Fruit fly (Drosophila melanogaster) whole organism, embryonic: ENCODE results near the gene aop.
A peak's percentile ranks its signal among the peaks of the same experiment; 100 is the strongest.

Source experiments
- Ada2b ChIP-seq: fragments of 200-800 bp; sonication (Bioruptor generic); IDR thresholded peaks from 2 replicates; pipeline ENCODE4 v1.3.6; 2022; ENCODE audit warnings: missing biosample characterization, missing genetic modification characterization
- Antp ChIP-seq: fragments of 200-800 bp; sonication (Bioruptor generic); optimal IDR thresholded peaks from 3 replicates; lab custom pipeline; 2016; ENCODE audit warnings: missing biosample characterization, missing genetic modification characterization
- Atf-2 ChIP-seq: fragments of 200-800 bp; sonication (Bioruptor generic); optimal IDR thresholded peaks from 2 replicates; lab custom pipeline; 2016; ENCODE audit warnings: missing biosample characterization, missing genetic modification characterization
- B-H2 ChIP-seq: fragments of 200-800 bp; sonication (Bioruptor generic); optimal IDR thresholded peaks from 2 replicates; lab custom pipeline; 2018; ENCODE audit warnings: missing biosample characterization, mild to moderate bottlenecking, missing genetic modification characterization
- CG10209 ChIP-seq: fragments of 200-800 bp; sonication (Bioruptor generic); optimal IDR thresholded peaks from 3 replicates; lab custom pipeline; 2017; ENCODE audit warnings: missing biosample characterization, mild to moderate bottlenecking, missing genetic modification characterization, missing genetic modification reagents
- CG14667 ChIP-seq: fragments of 200-800 bp; sonication (Bioruptor generic); IDR thresholded peaks from 2 replicates; pipeline ENCODE4 v1.3.6; 2022; ENCODE audit warnings: missing biosample characterization, missing genetic modification characterization
- CG15269 ChIP-seq: fragments of 200-800 bp; sonication (Bioruptor generic); optimal IDR thresholded peaks from 2 replicates; lab custom pipeline; 2018; ENCODE audit warnings: missing biosample characterization, mild to moderate bottlenecking, missing genetic modification characterization, moderate library complexity
- CG15479 ChIP-seq: fragments of 200-800 bp; sonication (Bioruptor generic); optimal IDR thresholded peaks from 3 replicates; lab custom pipeline; 2019; ENCODE audit warnings: missing biosample characterization, mild to moderate bottlenecking, missing genetic modification characterization, moderate library complexity
- CG17328 ChIP-seq: fragments of 200-800 bp; sonication (Bioruptor generic); IDR thresholded peaks from 2 replicates; pipeline ENCODE4 v1.3.6; 2022; ENCODE audit warnings: missing biosample characterization, missing genetic modification characterization
- CG18764 ChIP-seq: fragments of 200-800 bp; sonication (Bioruptor generic); optimal IDR thresholded peaks from 3 replicates; lab custom pipeline; 2016; ENCODE audit warnings: missing biosample characterization, missing genetic modification characterization
- CG2889 ChIP-seq: fragments of 200-800 bp; sonication (Bioruptor generic); IDR thresholded peaks from 3 replicates; pipeline ENCODE4 v1.3.6; 2022; ENCODE audit warnings: missing biosample characterization, missing genetic modification characterization
- CG32767 ChIP-seq: fragments of 200-800 bp; sonication (Bioruptor generic); IDR thresholded peaks from 2 replicates; pipeline ENCODE4 v1.3.6; 2022; ENCODE audit warnings: missing biosample characterization, missing genetic modification characterization
- CG33213 ChIP-seq: fragments of 200-800 bp; sonication (Bioruptor generic); optimal IDR thresholded peaks from 3 replicates; lab custom pipeline; 2016; ENCODE audit warnings: missing biosample characterization, missing genetic modification characterization
- CG3726 ChIP-seq: fragments of 200-800 bp; sonication (Bioruptor generic); IDR thresholded peaks from 3 replicates; pipeline ENCODE4, ENCODE4 v1.3.6; 2022; ENCODE audit warnings: missing biosample characterization, missing genetic modification characterization
- CG3847 ChIP-seq: fragments of 200-800 bp; sonication (Bioruptor generic); IDR thresholded peaks from 2 replicates; pipeline ENCODE4 v1.3.6; 2022; ENCODE audit warnings: missing biosample characterization, missing genetic modification characterization
- CG42726 ChIP-seq: fragments of 200-800 bp; sonication (Bioruptor generic); IDR thresholded peaks from 2 replicates; pipeline ENCODE4 v1.3.6; 2022; ENCODE audit warnings: missing biosample characterization, missing genetic modification characterization; ENCODE audit not compliant: partially characterized antibody
- CG7357 ChIP-seq: fragments of 200-800 bp; sonication (Bioruptor generic); IDR thresholded peaks from 3 replicates; pipeline ENCODE4 v1.3.6; 2022; ENCODE audit warnings: missing biosample characterization, missing genetic modification characterization
- CG8281 ChIP-seq: fragments of 200-800 bp; sonication (Bioruptor generic); optimal IDR thresholded peaks from 2 replicates; lab custom pipeline; 2018; ENCODE audit warnings: missing biosample characterization, mild to moderate bottlenecking, missing genetic modification characterization, moderate library complexity
- CG8290 ChIP-seq, 3 experiments: fragments of 200-800 bp; sonication (Bioruptor generic); optimal IDR thresholded peaks; 2 replicates each; lab custom pipeline; 2016 to 2019; ENCODE audit warnings: missing biosample characterization in 3 of 3, missing genetic modification characterization in 3 of 3, mild to moderate bottlenecking in 2 of 3, moderate library complexity in 1 of 3
- CG8924 ChIP-seq: fragments of 200-800 bp; optimal IDR thresholded peaks from 3 replicates; lab custom pipeline; 2019; ENCODE audit warnings: missing biosample characterization, mild to moderate bottlenecking, missing genetic modification characterization, moderate library complexity
- CG9817 ChIP-seq: fragments of 200-800 bp; sonication (Bioruptor generic); optimal IDR thresholded peaks from 2 replicates; lab custom pipeline; 2018; ENCODE audit warnings: missing biosample characterization, mild to moderate bottlenecking, missing genetic modification characterization, moderate library complexity
- CG9876 ChIP-seq: fragments of 200-800 bp; sonication (Bioruptor generic); optimal IDR thresholded peaks from 2 replicates; lab custom pipeline; 2016; ENCODE audit warnings: missing biosample characterization, missing genetic modification characterization
- CTCF ChIP-seq: fragments of 200-800 bp; sonication (Bioruptor generic); optimal IDR thresholded peaks from 2 replicates; lab custom pipeline; 2017; ENCODE audit warnings: missing biosample characterization, mild to moderate bottlenecking, missing genetic modification characterization, moderate library complexity
- Dref ChIP-seq: fragments of 200-800 bp; sonication (Bioruptor generic); IDR thresholded peaks from 2 replicates; pipeline ENCODE4 v1.3.6; 2022; ENCODE audit warnings: missing biosample characterization, missing genetic modification characterization
- Ets65A ChIP-seq: fragments of 200-800 bp; sonication (Bioruptor generic); peaks from one replicate; lab custom pipeline; 2016; ENCODE audit warnings: missing biosample characterization, missing genetic modification characterization
- HLH4C ChIP-seq: fragments of 200-800 bp; sonication (Bioruptor generic); IDR thresholded peaks from 3 replicates; pipeline ENCODE4 v1.3.6; 2022; ENCODE audit warnings: missing biosample characterization, missing genetic modification characterization; ENCODE audit not compliant: partially characterized antibody
- HmgZ ChIP-seq: fragments of 200-800 bp; sonication (Bioruptor generic); optimal IDR thresholded peaks from 2 replicates; lab custom pipeline; 2018; ENCODE audit warnings: missing biosample characterization, mild to moderate bottlenecking, missing genetic modification characterization
- Lpt ChIP-seq: fragments of >200 bp; optimal IDR thresholded peaks from 2 replicates; lab custom pipeline; 2018; ENCODE audit warnings: missing biosample characterization, missing genetic modification characterization
- Mad ChIP-seq: fragments of 200-800 bp; sonication (Bioruptor generic); optimal IDR thresholded peaks from 2 replicates; lab custom pipeline; 2016; ENCODE audit warnings: missing biosample characterization, missing genetic modification characterization
- Taf1 ChIP-seq: fragments of 200-800 bp; sonication (Bioruptor generic); IDR thresholded peaks from 2 replicates; pipeline ENCODE4 v1.3.6; 2022; ENCODE audit warnings: missing biosample characterization, missing genetic modification characterization
- Xbp1 ChIP-seq: fragments of 200-800 bp; sonication (Bioruptor generic); optimal IDR thresholded peaks from 3 replicates; lab custom pipeline; 2016; ENCODE audit warnings: missing biosample characterization, mild to moderate bottlenecking, missing genetic modification characterization
- ac ChIP-seq: fragments of 200-800 bp; sonication (Bioruptor generic); optimal IDR thresholded peaks from 3 replicates; lab custom pipeline; 2017; ENCODE audit warnings: missing biosample characterization, mild to moderate bottlenecking, missing genetic modification characterization
- ato ChIP-seq: fragments of 200-800 bp; sonication (Bioruptor generic); IDR thresholded peaks from 2 replicates; pipeline ENCODE4 v1.3.6; 2022; ENCODE audit warnings: missing biosample characterization, missing genetic modification characterization; ENCODE audit not compliant: partially characterized antibody
- gem ChIP-seq: fragments of 200-800 bp; sonication (Bioruptor generic); optimal IDR thresholded peaks from 2 replicates; lab custom pipeline; 2019; ENCODE audit warnings: missing biosample characterization, mild to moderate bottlenecking, missing genetic modification characterization, moderate library complexity
- grn ChIP-seq: fragments of 200-800 bp; sonication (Bioruptor generic); optimal IDR thresholded peaks from 3 replicates; lab custom pipeline; 2017; ENCODE audit warnings: missing biosample characterization, missing genetic modification characterization
- hbn ChIP-seq: fragments of 200-800 bp; sonication (Bioruptor generic); IDR thresholded peaks from 2 replicates; pipeline ENCODE4 v1.3.6; 2022; ENCODE audit warnings: missing biosample characterization, missing genetic modification characterization; ENCODE audit not compliant: partially characterized antibody
- her ChIP-seq: fragments of 200-800 bp; sonication (Bioruptor generic); optimal IDR thresholded peaks from 2 replicates; lab custom pipeline; 2016; ENCODE audit warnings: missing biosample characterization, missing genetic modification characterization
- kah ChIP-seq: fragments of 200-800 bp; sonication (Bioruptor generic); optimal IDR thresholded peaks from 2 replicates; lab custom pipeline; 2018; ENCODE audit warnings: missing biosample characterization, mild to moderate bottlenecking, missing genetic modification characterization
- kni ChIP-seq: fragments of 200-800 bp; sonication (Bioruptor generic); optimal IDR thresholded peaks from 3 replicates; lab custom pipeline; 2017; ENCODE audit warnings: mild to moderate bottlenecking, missing biosample characterization, missing genetic modification reagents, missing genetic modification characterization
- pros ChIP-seq: fragments of 200-800 bp; sonication (Bioruptor generic); optimal IDR thresholded peaks from 3 replicates; lab custom pipeline; 2019; ENCODE audit warnings: missing biosample characterization, mild to moderate bottlenecking, missing genetic modification characterization, moderate library complexity
- psq ChIP-seq: fragments of 200-800 bp; sonication (Bioruptor generic); optimal IDR thresholded peaks from 2 replicates; lab custom pipeline; 2017; ENCODE audit warnings: missing biosample characterization, missing genetic modification characterization
- pum ChIP-seq: fragments of 200-800 bp; sonication (Bioruptor generic); optimal IDR thresholded peaks from 2 replicates; lab custom pipeline; 2016; ENCODE audit warnings: missing biosample characterization, missing genetic modification characterization
- repo ChIP-seq: fragments of 200-800 bp; sonication (Bioruptor generic); optimal IDR thresholded peaks from 2 replicates; lab custom pipeline; 2016; ENCODE audit warnings: missing biosample characterization, missing genetic modification characterization
- ro ChIP-seq: fragments of 200-800 bp; sonication (Bioruptor generic); IDR thresholded peaks from 2 replicates; pipeline ENCODE4 v1.3.6; 2022; ENCODE audit warnings: missing biosample characterization, missing genetic modification characterization
- seq ChIP-seq: fragments of 200-800 bp; sonication (Bioruptor generic); IDR thresholded peaks from 2 replicates; pipeline ENCODE4 v1.3.6; 2022; ENCODE audit warnings: missing biosample characterization, missing genetic modification characterization
- slbo ChIP-seq: fragments of 200-800 bp; sonication (Bioruptor generic); IDR thresholded peaks from 2 replicates; pipeline ENCODE4 v1.3.6; 2022; ENCODE audit warnings: missing biosample characterization, missing genetic modification characterization
- sna ChIP-seq: fragments of 200-800 bp; sonication (Bioruptor generic); IDR thresholded peaks from 2 replicates; pipeline ENCODE4 v1.3.6; 2022; ENCODE audit warnings: missing biosample characterization, missing genetic modification characterization; ENCODE audit not compliant: partially characterized antibody
- tin ChIP-seq: fragments of 200-800 bp; sonication (Bioruptor generic); optimal IDR thresholded peaks from 3 replicates; lab custom pipeline; 2016; ENCODE audit warnings: missing biosample characterization, missing genetic modification characterization
- toy ChIP-seq: fragments of 200-800 bp; sonication (Bioruptor generic); IDR thresholded peaks from 2 replicates; pipeline ENCODE4 v1.3.6; 2022; ENCODE audit warnings: missing biosample characterization, missing genetic modification characterization
- trh ChIP-seq: fragments of 200-800 bp; sonication (Bioruptor generic); optimal IDR thresholded peaks from 2 replicates; lab custom pipeline; 2016; ENCODE audit warnings: missing biosample characterization, missing genetic modification characterization
- zen2 ChIP-seq: fragments of 200-800 bp; sonication (Bioruptor generic); IDR thresholded peaks from 3 replicates; pipeline ENCODE4 v1.3.6; 2022; ENCODE audit warnings: missing biosample characterization, missing genetic modification characterization; ENCODE audit not compliant: partially characterized antibody

The aop gene

dm6 chr2L:2181971-2182643, 3.6 kb upstream of the aop start (continued):
- no peak for TF ChIP-seq repo (GFP tag; lab: Kevin White, UChicago)
- TF ChIP-seq HLH4C (GFP tag; lab: Robert Waterston, UW) = peak; percentile 63
- no peak for TF ChIP-seq Dref (GFP tag; lab: Robert Waterston, UW)
- no peak for TF ChIP-seq zen2 (GFP tag; lab: Robert Waterston, UW)
- no peak for TF ChIP-seq Taf1 (GFP tag; lab: Robert Waterston, UW)
- TF ChIP-seq Antp (GFP tag; lab: Kevin White, UChicago) = no peak
- no peak for TF ChIP-seq CG10209
- no peak for TF ChIP-seq CG3847 (GFP tag; lab: Robert Waterston, UW)
- no peak for TF ChIP-seq tin (GFP tag; lab: Kevin White, UChicago)
- TF ChIP-seq CG32767 (GFP tag; lab: Robert Waterston, UW) = no peak
- no peak for TF ChIP-seq CG15269 (tag; lab: Kevin White, UChicago)
- TF ChIP-seq CG33213 (GFP tag; lab: Kevin White, UChicago) = no peak
- TF ChIP-seq toy (GFP tag; lab: Robert Waterston, UW) = no peak
- no peak for TF ChIP-seq CG7357 (GFP tag; lab: Robert Waterston, UW)
- TF ChIP-seq B-H2 (GFP tag; lab: Kevin White, UChicago) = no peak
- no peak for TF ChIP-seq Atf-2
- no peak for TF ChIP-seq trh (GFP tag; lab: Kevin White, UChicago)
- TF ChIP-seq CG14667 (GFP tag; lab: Robert Waterston, UW) = no peak
- TF ChIP-seq Mad (GFP tag; lab: Kevin White, UChicago) = no peak
- TF ChIP-seq pum (GFP tag; lab: Kevin White, UChicago) = no peak
- no peak for TF ChIP-seq ro (GFP tag; lab: Robert Waterston, UW)
- TF ChIP-seq CG42726 = no peak
- TF ChIP-seq slbo = no peak
- TF ChIP-seq Xbp1 (GFP tag; lab: Kevin White, UChicago) = no peak
- no peak for TF ChIP-seq grn (GFP tag; lab: Kevin White, UChicago)
- no peak for TF ChIP-seq psq (GFP tag; lab: Kevin White, UChicago)
- TF ChIP-seq CG8281 (tag; lab: Kevin White, UChicago) = no peak
- no peak for TF ChIP-seq ac (GFP tag; lab: Kevin White, UChicago)
- no peak for TF ChIP-seq CG2889 (GFP tag; lab: Robert Waterston, UW)
- no peak for TF ChIP-seq CG18764 (GFP tag; lab: Kevin White, UChicago)
- no peak for TF ChIP-seq Lpt (GFP tag; lab: Kevin White, UChicago)
- no peak for TF ChIP-seq hbn (GFP tag; lab: Robert Waterston, UW)
- TF ChIP-seq kah = peak; percentile 81
- no peak for TF ChIP-seq CG9876 (GFP tag; lab: Kevin White, UChicago)
- no peak for TF ChIP-seq seq (GFP tag; lab: Robert Waterston, UW)
- TF ChIP-seq gem (tag; lab: Kevin White, UChicago) = no peak
- no peak for TF ChIP-seq CG15479 (GFP tag; lab: Kevin White, UChicago)
- no peak for TF ChIP-seq CG3726 (GFP tag; lab: Robert Waterston, UW)
- peak; percentile 55 for TF ChIP-seq kni (GFP tag; lab: Kevin White, UChicago)
- TF ChIP-seq HmgZ (tag; lab: Kevin White, UChicago) = no peak
- TF ChIP-seq sna (GFP tag; lab: Robert Waterston, UW) = peak; percentile 33; the same call in 1 of the 2 replicates
- TF ChIP-seq her (GFP tag; lab: Kevin White, UChicago) = no peak
- TF ChIP-seq ato (GFP tag; lab: Robert Waterston, UW) = 0 out of 2 replicates have a peak, but pooled peaks have one; percentile 15
- no peak for TF ChIP-seq CG8924 (tag; lab: Kevin White, UChicago)
- no peak for TF ChIP-seq CG17328 (GFP tag; lab: Robert Waterston, UW)
- no peak for TF ChIP-seq CTCF
- TF ChIP-seq Ada2b (GFP tag; lab: Robert Waterston, UW) = no peak
- peak; percentile 91 for TF ChIP-seq pros (GFP tag; lab: Kevin White, UChicago)
- TF ChIP-seq Ets65A (GFP tag; lab: Kevin White, UChicago) = no peak
- no peak for TF ChIP-seq CG9817
- TF ChIP-seq CG8290 (GFP tag; optimal IDR thresholded peaks at IDR 0.05; lab: Kevin White, UChicago) = no peak
- no peak for TF ChIP-seq CG8290 (tag; optimal IDR thresholded peaks at IDR 0.05; lab: Kevin White, UChicago)
